Fruit fly (Drosophila melanogaster): ENCODE measurements around the gene CG33912.
A peak's percentile ranks its signal among the peaks of the same experiment; 100 is the strongest.

CG33912 gene

DNA sequence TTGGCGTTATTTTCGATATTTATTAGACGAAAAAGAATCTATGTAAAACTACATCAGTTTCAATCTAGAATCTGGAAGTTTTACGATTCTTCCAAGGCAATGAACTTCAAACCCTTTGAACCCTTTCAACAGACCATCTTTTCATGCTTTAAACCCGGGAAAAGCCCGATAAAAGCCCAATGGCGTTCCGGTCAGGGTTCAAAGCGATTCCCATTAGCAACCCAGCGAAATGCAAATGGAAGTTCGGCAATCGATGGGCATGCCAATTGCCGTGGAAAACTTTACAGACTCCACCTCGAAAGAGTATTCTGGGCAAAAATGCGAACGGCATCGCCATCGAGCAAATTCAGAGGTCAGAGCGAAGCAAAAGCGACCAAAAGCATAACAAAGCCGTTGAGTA lies 23.0 kb downstream of the CG33912 start (continued):
- no peak for TF ChIP-seq CG12071 (GFP tag; optimal IDR thresholded peaks at IDR 0.05)
- TF ChIP-seq CG6791 (GFP tag; IDR thresholded peaks at IDR 0.05; ENCODE audit: partially characterized antibody), result no peak
- TF ChIP-seq lmd (GFP tag; IDR thresholded peaks at IDR 0.05), result 0 out of 2 replicates have a peak, but pooled peaks have one; percentile 19
- no peak for TF ChIP-seq lab (GFP tag; optimal IDR thresholded peaks at IDR 0.05)
- no peak for TF ChIP-seq Six4 (GFP tag; optimal IDR thresholded peaks at IDR 0.05)
- no peak for TF ChIP-seq CG7928 (GFP tag; optimal IDR thresholded peaks at IDR 0.05)
- TF ChIP-seq Fer2 (tag; optimal IDR thresholded peaks at IDR 0.05), result no peak
- no peak for TF ChIP-seq gcm2 (GFP tag; optimal IDR thresholded peaks at IDR 0.05)
- no peak for TF ChIP-seq nerfin-2 (GFP tag; IDR thresholded peaks at IDR 0.05; ENCODE audit: partially characterized antibody)
- TF ChIP-seq C15 (GFP tag; IDR thresholded peaks at IDR 0.05), result no peak
- TF ChIP-seq slbo (GFP tag; IDR thresholded peaks at IDR 0.05), result peak; percentile 32; the same call in 1 of the 2 replicates
- no peak for TF ChIP-seq ttk (GFP tag; IDR thresholded peaks at IDR 0.05)
- TF ChIP-seq CG18599 (GFP tag; optimal IDR thresholded peaks at IDR 0.05), result no peak
- TF ChIP-seq otp (GFP tag; IDR thresholded peaks at IDR 0.05), result no peak
- TF ChIP-seq pfk (GFP tag; optimal IDR thresholded peaks at IDR 0.05), result no peak
- TF ChIP-seq CG3163 (GFP tag; optimal IDR thresholded peaks at IDR 0.05), result no peak

DNA sequence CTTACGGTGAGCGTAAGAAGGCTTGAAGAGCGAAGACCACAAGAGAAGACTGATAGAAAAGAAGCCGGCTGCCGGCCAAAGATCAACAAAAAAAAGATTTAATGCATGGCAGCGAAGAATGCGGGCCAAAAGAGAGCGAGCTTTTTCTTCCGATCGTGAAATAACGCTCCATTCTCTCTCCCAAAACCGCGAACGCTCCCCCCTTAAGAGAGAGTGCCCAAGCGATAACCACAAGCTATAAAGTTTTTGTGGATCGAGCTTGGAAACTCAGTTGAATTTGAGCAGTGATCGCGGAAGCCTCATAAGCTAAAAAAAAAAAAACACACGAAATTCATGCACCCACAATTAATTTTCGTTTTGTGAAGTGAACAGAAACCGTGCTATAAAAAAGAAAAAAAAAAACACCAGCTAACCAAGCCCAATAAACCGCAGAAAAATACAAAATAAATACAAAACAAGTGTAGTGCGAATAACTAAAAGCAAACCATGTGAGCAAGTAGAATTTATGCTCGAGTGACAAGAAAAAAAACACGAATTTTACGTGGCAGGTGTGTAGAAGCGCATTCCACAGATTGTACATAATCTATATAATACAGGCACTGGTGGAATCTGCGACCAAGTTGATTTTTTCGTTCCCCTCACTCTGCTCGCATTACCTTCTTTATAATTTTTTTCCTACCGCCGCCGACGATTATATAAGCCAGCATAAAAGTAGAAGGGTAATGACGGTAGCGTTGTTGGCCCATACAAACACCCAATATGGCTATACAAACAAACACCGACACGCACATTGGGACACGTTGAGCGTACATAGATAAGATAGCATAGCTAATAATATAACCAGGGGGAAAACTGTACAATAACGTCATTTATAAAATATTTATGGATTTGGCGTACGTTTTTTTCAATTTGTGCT lies 24.9 kb downstream of the CG33912 start, which contains the start of gene CG13252:
Gene CG13252, plus strand, starts transcription at position 269 of the 916 bp plus-strand sequence.
- TF ChIP-seq BtbVII (GFP tag; optimal IDR thresholded peaks at IDR 0.05) (peak; percentile 35), CG1233 (GFP tag; optimal IDR thresholded peaks at IDR 0.05) (peak; percentile 24), CG10565 (GFP tag; optimal IDR thresholded peaks at IDR 0.05) (no peak), Kr (GFP tag; optimal IDR thresholded peaks at IDR 0.05) (no peak), eve (GFP tag; optimal IDR thresholded peaks at IDR 0.05) (peak in 1 of 2 experiments; percentile 57), nom (GFP tag; optimal IDR thresholded peaks at IDR 0.05) (no peak), unpg (GFP tag; optimal IDR thresholded peaks at IDR 0.05) (no peak), gce (GFP tag; IDR thresholded peaks at IDR 0.05) (no peak), mirr (GFP tag; optimal IDR thresholded peaks at IDR 0.05) (peak; percentile 75), CG7372 (GFP tag; IDR thresholded peaks at IDR 0.05) (no peak), CG4282 (GFP tag; optimal IDR thresholded peaks at IDR 0.05) (no peak), CG3281 (GFP tag; optimal IDR thresholded peaks at IDR 0.05) (peak; percentile 26), CG10274 (GFP tag; optimal IDR thresholded peaks at IDR 0.05) (no peak), Chrac-16 (GFP tag; optimal IDR thresholded peaks at IDR 0.05) (no peak), Sry-β (GFP tag; optimal IDR thresholded peaks at IDR 0.05) (peak; percentile 11), CG8944 (GFP tag; optimal IDR thresholded peaks at IDR 0.05) (no peak), CG17612 (GFP tag; IDR thresholded peaks at IDR 0.05) (no peak), CG9437 (GFP tag; optimal IDR thresholded peaks at IDR 0.05) (no peak), Sin3A (optimal IDR thresholded peaks at IDR 0.05) (no peak), jing (GFP tag; optimal IDR thresholded peaks at IDR 0.05) (no peak), ash1 (GFP tag; optimal IDR thresholded peaks at IDR 0.05) (no peak), CG8281 (tag; optimal IDR thresholded peaks at IDR 0.05) (peak; percentile 8), Fer3 (tag; optimal IDR thresholded peaks at IDR 0.05) (peak; percentile 37), z (GFP tag; IDR thresholded peaks at IDR 0.05) (0 out of 3 replicates have a peak, but pooled peaks have one; percentile 54), bsh (GFP tag; optimal IDR thresholded peaks at IDR 0.05) (peak in 1 of 2 experiments; percentile 32), CG2120 (GFP tag; optimal IDR thresholded peaks at IDR 0.05) (no peak), sr (GFP tag; IDR thresholded peaks at IDR 0.05) (no peak), wor (GFP tag; IDR thresholded peaks at IDR 0.05) (no peak), vnd (GFP tag; IDR thresholded peaks at IDR 0.05; ENCODE audit: partially characterized antibody) (no peak), ci (GFP tag; IDR thresholded peaks at IDR 0.05) (0 out of 3 replicates have a peak, but pooled peaks have one; percentile 31), Usf (GFP tag; optimal IDR thresholded peaks at IDR 0.05) (no peak), pros (GFP tag; optimal IDR thresholded peaks at IDR 0.05) (no peak), emc (GFP tag; optimal IDR thresholded peaks at IDR 0.05) (no peak)

Measured in whole organism, embryonic.